Fruit fly (Drosophila melanogaster) whole organism, embryonic: ENCODE data around the gene Stat92E.
A peak's percentile ranks its signal among the peaks of the same experiment; 100 is the strongest.

Experiments
- BEAF-32 ChIP-seq: fragments of 200-800 bp; sonication (Bioruptor generic); optimal IDR thresholded peaks from 3 replicates; lab custom pipeline; 2017; ENCODE audit warnings: missing biosample characterization, missing genetic modification characterization, mild to moderate bottlenecking, moderate library complexity, missing genetic modification reagents
- CG10209 ChIP-seq: fragments of 200-800 bp; sonication (Bioruptor generic); optimal IDR thresholded peaks from 3 replicates; lab custom pipeline; 2017; ENCODE audit warnings: missing biosample characterization, mild to moderate bottlenecking, missing genetic modification characterization, missing genetic modification reagents
- CG11504 ChIP-seq: fragments of 200-800 bp; sonication (Bioruptor generic); optimal IDR thresholded peaks from 3 replicates; lab custom pipeline; 2019; ENCODE audit warnings: missing biosample characterization, mild to moderate bottlenecking, missing genetic modification characterization, moderate library complexity
- CG11723 ChIP-seq: fragments of 200-800 bp; sonication (Bioruptor generic); optimal IDR thresholded peaks from 2 replicates; lab custom pipeline; 2017; ENCODE audit warnings: missing biosample characterization, mild to moderate bottlenecking, missing genetic modification characterization
- CG12236 ChIP-seq: fragments of 200-800 bp; sonication (Bioruptor generic); optimal IDR thresholded peaks from 2 replicates; lab custom pipeline; 2016; ENCODE audit warnings: missing biosample characterization, missing genetic modification characterization
- CG14050 ChIP-seq: fragments of 200-800 bp; sonication (Bioruptor generic); IDR thresholded peaks from 3 replicates; pipeline ENCODE4 v1.3.6; 2022; ENCODE audit warnings: missing biosample characterization, missing genetic modification characterization
- CG14860 ChIP-seq: fragments of 200-800 bp; sonication (Bioruptor generic); IDR thresholded peaks from 3 replicates; pipeline ENCODE4 v1.3.6; 2022; ENCODE audit warnings: missing biosample characterization, missing genetic modification characterization; ENCODE audit not compliant: partially characterized antibody
- CG17568 ChIP-seq: fragments of 200-800 bp; sonication (Bioruptor generic); optimal IDR thresholded peaks from 2 replicates; lab custom pipeline; 2018; ENCODE audit warnings: missing biosample characterization, mild to moderate bottlenecking, missing genetic modification characterization, moderate library complexity
- CG18764 ChIP-seq: fragments of 200-800 bp; sonication (Bioruptor generic); optimal IDR thresholded peaks from 3 replicates; lab custom pipeline; 2016; ENCODE audit warnings: missing biosample characterization, missing genetic modification characterization
- CG30431 ChIP-seq: fragments of 200-800 bp; sonication (Bioruptor generic); optimal IDR thresholded peaks from 2 replicates; lab custom pipeline; 2017; ENCODE audit warnings: missing biosample characterization, missing genetic modification characterization
- CG3065 ChIP-seq: fragments of 200-800 bp; sonication (Bioruptor generic); optimal IDR thresholded peaks from 2 replicates; lab custom pipeline; 2016; ENCODE audit warnings: missing biosample characterization, missing genetic modification characterization
- CG34422 ChIP-seq: fragments of 200-800 bp; sonication (Bioruptor generic); IDR thresholded peaks from 3 replicates; pipeline ENCODE4 v1.3.6; 2022; ENCODE audit warnings: missing biosample characterization, missing genetic modification characterization
- CG4282 ChIP-seq: fragments of 200-800 bp; sonication (Bioruptor generic); optimal IDR thresholded peaks from 2 replicates; lab custom pipeline; 2016; ENCODE audit warnings: missing biosample characterization, missing genetic modification characterization
- CG4360 ChIP-seq: fragments of 200-800 bp; sonication (Bioruptor generic); IDR thresholded peaks from 2 replicates; pipeline ENCODE4 v1.3.6; 2022; ENCODE audit warnings: missing biosample characterization, missing genetic modification characterization
- CG6654 ChIP-seq: fragments of 200-800 bp; sonication (Bioruptor generic); optimal IDR thresholded peaks from 2 replicates; lab custom pipeline; 2017; ENCODE audit warnings: missing biosample characterization, mild to moderate bottlenecking, missing genetic modification characterization
- CG8478 ChIP-seq: fragments of >200 bp; optimal IDR thresholded peaks from 2 replicates; lab custom pipeline; 2018
- CG9797 ChIP-seq: fragments of 200-800 bp; sonication (Bioruptor generic); optimal IDR thresholded peaks from 3 replicates; lab custom pipeline; 2018; ENCODE audit warnings: missing biosample characterization, mild to moderate bottlenecking, missing genetic modification characterization
- Hr51 ChIP-seq, 2 experiments: fragments of 200-800 bp; sonication (Bioruptor generic); optimal IDR thresholded peaks; 2 replicates in 1 of 2; 3 replicates in 1 of 2; lab custom pipeline; 2016 to 2018; ENCODE audit warnings: missing biosample characterization in 2 of 2, missing genetic modification characterization in 2 of 2, mild to moderate bottlenecking in 1 of 2, moderate library complexity in 1 of 2
- Mes4 ChIP-seq: fragments of 200-800 bp; sonication (Bioruptor generic); optimal IDR thresholded peaks from 2 replicates; lab custom pipeline; 2016; ENCODE audit warnings: missing biosample characterization, missing genetic modification characterization
- Nf-YC ChIP-seq: fragments of 200-800 bp; optimal IDR thresholded peaks from 3 replicates; lab custom pipeline; 2019; ENCODE audit warnings: missing biosample characterization, mild to moderate bottlenecking, missing genetic modification characterization, moderate library complexity
- Rx ChIP-seq: fragments of 200-800 bp; sonication (Bioruptor generic); IDR thresholded peaks from 2 replicates; pipeline ENCODE4 v1.3.6; 2022; ENCODE audit warnings: missing biosample characterization, missing genetic modification characterization
- Sox102F ChIP-seq: fragments of 200-800 bp; sonication (Bioruptor generic); optimal IDR thresholded peaks from 2 replicates; lab custom pipeline; 2018; ENCODE audit warnings: missing biosample characterization, mild to moderate bottlenecking, missing genetic modification characterization, moderate library complexity
- Spps ChIP-seq: fragments of 200-800 bp; sonication (Bioruptor generic); optimal IDR thresholded peaks from 2 replicates; lab custom pipeline; 2018; ENCODE audit warnings: missing biosample characterization, mild to moderate bottlenecking, missing genetic modification characterization
- abd-A ChIP-seq: fragments of 200-800 bp; sonication (Bioruptor generic); optimal IDR thresholded peaks from 3 replicates; lab custom pipeline; 2019; ENCODE audit warnings: missing biosample characterization, mild to moderate bottlenecking, missing genetic modification characterization, moderate library complexity
- ase ChIP-seq: fragments of 200-800 bp; sonication (Bioruptor generic); IDR thresholded peaks from 3 replicates; pipeline ENCODE4 v1.3.6; 2022; ENCODE audit warnings: missing biosample characterization, missing genetic modification characterization
- bbx ChIP-seq: fragments of 200-800 bp; sonication (Bioruptor generic); IDR thresholded peaks from 2 replicates; pipeline ENCODE4 v1.3.6; 2022; ENCODE audit warnings: missing biosample characterization, missing genetic modification characterization; ENCODE audit not compliant: partially characterized antibody
- cwo ChIP-seq: fragments of 200-800 bp; sonication (Bioruptor generic); optimal IDR thresholded peaks from 3 replicates; lab custom pipeline; 2017; ENCODE audit warnings: missing biosample characterization, missing genetic modification characterization, mild to moderate bottlenecking, moderate library complexity, missing genetic modification reagents
- dysf ChIP-seq: fragments of 200-800 bp; sonication (Bioruptor generic); IDR thresholded peaks from 3 replicates; pipeline ENCODE4 v1.3.6; 2022; ENCODE audit warnings: missing biosample characterization, missing genetic modification characterization
- exex ChIP-seq: fragments of 200-800 bp; sonication (Bioruptor generic); optimal IDR thresholded peaks from 4 replicates; lab custom pipeline; 2018; ENCODE audit warnings: missing biosample characterization, mild to moderate bottlenecking, missing genetic modification characterization, moderate library complexity
- fd102C ChIP-seq: fragments of 200-800 bp; sonication (Bioruptor generic); optimal IDR thresholded peaks from 2 replicates; lab custom pipeline; 2018; ENCODE audit warnings: missing biosample characterization, mild to moderate bottlenecking, missing genetic modification characterization, moderate library complexity
- grau ChIP-seq: fragments of 200-800 bp; optimal IDR thresholded peaks from 3 replicates; lab custom pipeline; 2019; ENCODE audit warnings: missing biosample characterization, mild to moderate bottlenecking, missing genetic modification characterization, moderate library complexity
- ham ChIP-seq: fragments of 200-800 bp; sonication (Bioruptor generic); IDR thresholded peaks from 2 replicates; pipeline ENCODE4 v1.3.6; 2022; ENCODE audit warnings: missing biosample characterization, missing genetic modification characterization
- hb ChIP-seq: fragments of 200-800 bp; sonication (Bioruptor generic); IDR thresholded peaks from 3 replicates; pipeline ENCODE4 v1.3.6; 2022; ENCODE audit warnings: missing biosample characterization, missing genetic modification characterization; ENCODE audit not compliant: partially characterized antibody
- ken ChIP-seq: fragments of 200-800 bp; sonication (Bioruptor generic); IDR thresholded peaks from 3 replicates; pipeline ENCODE4 v1.3.6; 2022; ENCODE audit warnings: missing biosample characterization, missing genetic modification characterization
- knrl ChIP-seq: fragments of 200-800 bp; sonication (Bioruptor generic); IDR thresholded peaks from 3 replicates; pipeline ENCODE4 v1.3.6; 2022; ENCODE audit warnings: missing biosample characterization, missing genetic modification characterization; ENCODE audit not compliant: partially characterized antibody
- mam ChIP-seq: fragments of 200-800 bp; sonication (Bioruptor generic); optimal IDR thresholded peaks from 3 replicates; lab custom pipeline; 2016; ENCODE audit warnings: missing biosample characterization, missing genetic modification characterization
- nom ChIP-seq: fragments of 200-800 bp; sonication (Bioruptor generic); optimal IDR thresholded peaks from 2 replicates; lab custom pipeline; 2017; ENCODE audit warnings: missing biosample characterization, missing genetic modification characterization, mild to moderate bottlenecking, moderate library complexity, missing genetic modification reagents
- phol ChIP-seq: fragments of 200-800 bp; sonication (Bioruptor generic); optimal IDR thresholded peaks from 3 replicates; lab custom pipeline; 2018; ENCODE audit warnings: missing biosample characterization, mild to moderate bottlenecking, missing genetic modification characterization, moderate library complexity
- prd ChIP-seq, 3 experiments: fragments of >200 bp in 2 of 3; fragments of 200-800 bp in 1 of 3; sonication (Bioruptor generic) in 1 of 3; optimal IDR thresholded peaks in 2 of 3; IDR thresholded peaks in 1 of 3; 2 replicates in 2 of 3; 3 replicates in 1 of 3; pipeline versions ENCODE4 v1.3.6 to Lab custom; 2017 to 2022; ENCODE audit warnings: missing biosample characterization in 1 of 3, missing genetic modification characterization in 1 of 3
- pros ChIP-seq: fragments of 200-800 bp; sonication (Bioruptor generic); optimal IDR thresholded peaks from 3 replicates; lab custom pipeline; 2019; ENCODE audit warnings: missing biosample characterization, mild to moderate bottlenecking, missing genetic modification characterization, moderate library complexity
- rib ChIP-seq: fragments of 200-800 bp; sonication (Bioruptor generic); IDR thresholded peaks from 2 replicates; pipeline ENCODE4 v1.3.6; 2022; ENCODE audit warnings: missing biosample characterization, missing genetic modification characterization
- salm ChIP-seq: fragments of 200-800 bp; sonication (Bioruptor generic); optimal IDR thresholded peaks from 2 replicates; lab custom pipeline; 2018; ENCODE audit warnings: missing biosample characterization, mild to moderate bottlenecking, missing genetic modification characterization
- schlank ChIP-seq: fragments of 200-800 bp; sonication (Bioruptor generic); optimal IDR thresholded peaks from 2 replicates; lab custom pipeline; 2018; ENCODE audit warnings: missing biosample characterization, mild to moderate bottlenecking, missing genetic modification characterization
- sim ChIP-seq: fragments of 200-800 bp; sonication (Bioruptor generic); IDR thresholded peaks from 2 replicates; pipeline ENCODE4 v1.3.6; 2022; ENCODE audit warnings: missing biosample characterization, missing genetic modification characterization
- sna ChIP-seq: fragments of 200-800 bp; sonication (Bioruptor generic); IDR thresholded peaks from 2 replicates; pipeline ENCODE4 v1.3.6; 2022; ENCODE audit warnings: missing biosample characterization, missing genetic modification characterization; ENCODE audit not compliant: partially characterized antibody
- sqz ChIP-seq: fragments of 200-800 bp; sonication (Bioruptor generic); optimal IDR thresholded peaks from 3 replicates; lab custom pipeline; 2018; ENCODE audit warnings: missing biosample characterization, mild to moderate bottlenecking, missing genetic modification characterization
- tin ChIP-seq: fragments of 200-800 bp; sonication (Bioruptor generic); optimal IDR thresholded peaks from 3 replicates; lab custom pipeline; 2016; ENCODE audit warnings: missing biosample characterization, missing genetic modification characterization

The Stat92E gene

DNA sequence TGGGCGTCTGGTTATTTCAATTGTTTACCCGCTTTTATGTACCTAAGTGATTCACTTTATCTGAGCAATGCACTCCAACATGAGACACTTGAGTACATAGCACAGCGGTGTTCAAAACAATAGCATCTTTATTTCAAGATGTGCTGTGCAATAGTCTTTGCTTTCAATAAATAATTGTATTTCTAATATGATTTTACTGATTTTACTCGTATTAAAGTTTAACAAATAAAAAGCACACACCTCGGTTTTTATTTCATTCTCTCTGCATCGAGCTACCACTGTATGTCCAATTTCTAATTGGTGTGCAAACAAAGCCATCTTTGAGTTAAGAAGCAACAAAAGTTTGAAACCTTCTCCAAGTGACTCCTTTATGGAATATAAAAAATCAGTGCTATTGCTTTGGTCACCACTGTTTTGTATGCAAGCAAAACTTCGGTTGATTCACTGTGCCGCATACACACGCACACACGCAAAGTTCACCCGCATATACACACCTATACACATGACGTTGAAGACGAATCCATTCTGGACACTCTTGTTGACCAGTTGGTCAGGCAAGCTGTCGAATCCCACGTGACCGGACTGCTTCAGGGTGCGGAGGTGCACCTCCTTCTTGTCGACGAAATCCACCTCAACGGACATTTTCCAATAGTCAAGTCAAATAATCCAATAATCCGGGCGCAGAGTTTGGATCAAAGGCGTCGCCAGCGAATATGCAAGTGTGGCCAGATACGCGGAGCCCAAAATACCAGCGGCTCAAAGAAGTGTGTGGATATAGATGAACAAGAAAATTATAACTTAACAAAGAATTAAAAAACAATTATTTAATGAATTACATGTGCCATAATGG lies 35.7 kb upstream of the Stat92E start, which contains the start of gene Septin2 (continued):
- TF ChIP-seq Sox102F (peak; percentile 82), CG30431 (peak; percentile 64), exex (tag; lab: Kevin White, UChicago) (no peak), CG14050 (peak; percentile 42; the same call in 1 of the 3 replicates), tin (GFP tag; lab: Kevin White, UChicago) (peak; percentile 82), prd (optimal IDR thresholded peaks at IDR 0.05; lab: Kevin White, UChicago) (no peak), prd (GFP tag; IDR thresholded peaks at IDR 0.05; lab: Robert Waterston, UW) (peak; percentile 72), CG11504 (tag; lab: Kevin White, UChicago) (peak; percentile 91), abd-A (tag; lab: Kevin White, UChicago) (no peak), BEAF-32 (GFP tag; lab: Kevin White, UChicago) (no peak), schlank (tag; lab: Kevin White, UChicago) (no peak), Spps (tag; lab: Kevin White, UChicago) (peak; percentile 75), CG11723 (peak; percentile 75), CG14860 (GFP tag; lab: Robert Waterston, UW) (0 out of 3 replicates have a peak, but pooled peaks have one; percentile 33), grau (peak; percentile 83), Rx (peak; percentile 42; the same call in 1 of the 2 replicates), CG17568 (GFP tag; lab: Kevin White, UChicago) (peak; percentile 77), Mes4 (GFP tag; lab: Kevin White, UChicago) (peak; percentile 65), CG34422 (GFP tag; lab: Robert Waterston, UW) (peak; percentile 61), ken (GFP tag; lab: Robert Waterston, UW) (0 out of 3 replicates have a peak, but pooled peaks have one; percentile 49), pros (GFP tag; lab: Kevin White, UChicago) (no peak), knrl (GFP tag; lab: Robert Waterston, UW) (no peak), CG8478 (lab: Kevin White, UChicago) (peak; percentile 76), CG18764 (GFP tag; lab: Kevin White, UChicago) (peak; percentile 74), phol (tag; lab: Kevin White, UChicago) (peak; percentile 86), CG3065 (no peak), hb (GFP tag; lab: Robert Waterston, UW) (no peak), bbx (GFP tag; lab: Robert Waterston, UW) (no peak), sna (peak; percentile 42; the same call in 1 of the 2 replicates), mam (GFP tag; lab: Kevin White, UChicago) (peak; percentile 22), ase (GFP tag; lab: Robert Waterston, UW) (peak; percentile 62; the same call in 2 of the 3 replicates), nom (GFP tag; lab: Kevin White, UChicago) (peak; percentile 83), Hr51 (GFP tag; optimal IDR thresholded peaks at IDR 0.05; lab: Kevin White, UChicago) (peak; percentile 4 to 85), cwo (GFP tag; lab: Kevin White, UChicago) (peak; percentile 73), CG6654 (GFP tag; lab: Kevin White, UChicago) (peak; percentile 69), rib (GFP tag; lab: Robert Waterston, UW) (no peak), sqz (no peak), salm (tag; lab: Kevin White, UChicago) (peak; percentile 59), sim (peak; percentile 44; the same call in 1 of the 2 replicates), fd102C (no peak), ham (no peak), CG9797 (peak; percentile 68), CG4360 (GFP tag; lab: Robert Waterston, UW) (0 out of 2 replicates have a peak, but pooled peaks have one; percentile 22), Nf-YC (tag; lab: Kevin White, UChicago) (peak; percentile 35), dysf (GFP tag; lab: Robert Waterston, UW) (peak; percentile 77), CG10209 (peak; percentile 83), CG4282 (GFP tag; lab: Kevin White, UChicago) (no peak), CG12236 (GFP tag; lab: Kevin White, UChicago) (peak; percentile 50)
